Fruit fly (Drosophila melanogaster) whole organism: ENCODE data around the gene Acn.

Experiments used
- CG8478 ChIP-seq: fragments of >200 bp; optimal IDR thresholded peaks from 2 replicates; lab custom pipeline; 2018; ENCODE audit warnings: inconsistent platforms
- Dll ChIP-seq: fragments of >200 bp; optimal IDR thresholded peaks from 2 replicates; lab custom pipeline; 2017
- EcR ChIP-seq, 2 experiments: fragments of >200 bp; optimal IDR thresholded peaks; 2 replicates each; lab custom pipeline; 2017; ENCODE audit warnings: missing biosample characterization in 2 of 2, missing genetic modification characterization in 2 of 2, missing genetic modification reagents in 2 of 2
- pan ChIP-seq: fragments of >200 bp; optimal IDR thresholded peaks from 2 replicates; lab custom pipeline; 2017
- psq ChIP-seq: fragments of >200 bp; optimal IDR thresholded peaks from 2 replicates; lab custom pipeline; 2017
- usp ChIP-seq: fragments of >200 bp; optimal IDR thresholded peaks from 2 replicates; lab custom pipeline; 2017; ENCODE audit warnings: missing biosample characterization, missing genetic modification characterization, mixed read lengths

- TF ChIP-seq EcR (GFP tag; optimal IDR thresholded peaks at IDR 0.05; lab: Kevin White, UChicago) (no peak), usp (no peak), Dll (no peak), psq (lab: Kevin White, UChicago) (no peak), pan (lab: Kevin White, UChicago) (no peak), CG8478 (lab: Kevin White, UChicago) (no peak)
These were observed 29.1 kb downstream of the Acn start, which contains the start of gene CG17572 for dm6 chr2L:19074099-19074828.
